Fruit fly (Drosophila melanogaster) whole organism, embryonic: Measurements from ENCODE around the gene CG43760.

ENCODE experiments used
- Atf-2 ChIP-seq: fragments of 200-800 bp; sonication (Bioruptor generic); optimal IDR thresholded peaks from 2 replicates; lab custom pipeline; 2016; ENCODE audit warnings: missing biosample characterization, missing genetic modification characterization
- Atf6 ChIP-seq: fragments of 200-800 bp; sonication (Bioruptor generic); IDR thresholded peaks from 2 replicates; pipeline ENCODE4 v1.3.6; 2022; ENCODE audit warnings: missing biosample characterization, missing genetic modification characterization
- Awh ChIP-seq: fragments of 200-800 bp; sonication (Bioruptor generic); IDR thresholded peaks from 2 replicates; pipeline ENCODE4, ENCODE4 v1.3.6; 2022; ENCODE audit warnings: missing biosample characterization, missing genetic modification characterization
- CG10147 ChIP-seq: fragments of 200-800 bp; sonication (Bioruptor generic); optimal IDR thresholded peaks from 2 replicates; lab custom pipeline; 2019; ENCODE audit warnings: missing biosample characterization, mild to moderate bottlenecking, missing genetic modification characterization, moderate library complexity
- CG10431 ChIP-seq: fragments of 200-800 bp; sonication (Bioruptor generic); optimal IDR thresholded peaks from 3 replicates; lab custom pipeline; 2018; ENCODE audit warnings: missing biosample characterization, mild to moderate bottlenecking, missing genetic modification characterization
- CG10565 ChIP-seq: fragments of 200-800 bp; sonication (Bioruptor generic); optimal IDR thresholded peaks from 3 replicates; lab custom pipeline; 2016; ENCODE audit warnings: missing biosample characterization, mild to moderate bottlenecking, missing genetic modification characterization
- CG11085 ChIP-seq: fragments of 200-800 bp; sonication (Bioruptor generic); IDR thresholded peaks from 2 replicates; pipeline ENCODE4 v1.3.6; 2022; ENCODE audit warnings: missing biosample characterization, missing genetic modification characterization
- CG13775 ChIP-seq: fragments of 200-800 bp; sonication (Bioruptor generic); optimal IDR thresholded peaks from 3 replicates; lab custom pipeline; 2017; ENCODE audit warnings: missing biosample characterization, mild to moderate bottlenecking, missing genetic modification characterization
- CG14050 ChIP-seq: fragments of 200-800 bp; sonication (Bioruptor generic); IDR thresholded peaks from 3 replicates; pipeline ENCODE4 v1.3.6; 2022; ENCODE audit warnings: missing biosample characterization, missing genetic modification characterization
- CG15479 ChIP-seq: fragments of 200-800 bp; sonication (Bioruptor generic); optimal IDR thresholded peaks from 3 replicates; lab custom pipeline; 2019; ENCODE audit warnings: missing biosample characterization, mild to moderate bottlenecking, missing genetic modification characterization, moderate library complexity
- CG16779 ChIP-seq: fragments of 200-800 bp; sonication (Bioruptor generic); IDR thresholded peaks from 2 replicates; pipeline ENCODE4 v1.3.6; 2022; ENCODE audit warnings: missing biosample characterization, missing genetic modification characterization
- CG2120 ChIP-seq: fragments of 200-800 bp; sonication (Bioruptor generic); optimal IDR thresholded peaks from 3 replicates; lab custom pipeline; 2016; ENCODE audit warnings: missing biosample characterization, missing genetic modification characterization
- CG2129 ChIP-seq: fragments of 200-800 bp; sonication (Bioruptor generic); IDR thresholded peaks from 2 replicates; pipeline ENCODE4 v1.3.6; 2022; ENCODE audit warnings: missing biosample characterization, missing genetic modification characterization; ENCODE audit not compliant: partially characterized antibody
- CG3163 ChIP-seq: fragments of 200-800 bp; sonication (Bioruptor generic); optimal IDR thresholded peaks from 3 replicates; lab custom pipeline; 2016; ENCODE audit warnings: missing biosample characterization, missing genetic modification characterization
- CG4282 ChIP-seq: fragments of 200-800 bp; sonication (Bioruptor generic); optimal IDR thresholded peaks from 2 replicates; lab custom pipeline; 2016; ENCODE audit warnings: missing biosample characterization, missing genetic modification characterization
- CG6654 ChIP-seq: fragments of 200-800 bp; sonication (Bioruptor generic); optimal IDR thresholded peaks from 2 replicates; lab custom pipeline; 2017; ENCODE audit warnings: missing biosample characterization, mild to moderate bottlenecking, missing genetic modification characterization
- CG6683 ChIP-seq: fragments of 200-800 bp; sonication (Bioruptor generic); optimal IDR thresholded peaks from 2 replicates; lab custom pipeline; 2017; ENCODE audit warnings: missing biosample characterization, mild to moderate bottlenecking, missing genetic modification characterization, missing genetic modification reagents
- CG8924 ChIP-seq: fragments of 200-800 bp; optimal IDR thresholded peaks from 3 replicates; lab custom pipeline; 2019; ENCODE audit warnings: missing biosample characterization, mild to moderate bottlenecking, missing genetic modification characterization, moderate library complexity
- CkIIα-i1 ChIP-seq: fragments of 200-800 bp; sonication (Bioruptor generic); IDR thresholded peaks from 2 replicates; pipeline ENCODE4 v1.3.6; 2022; ENCODE audit warnings: missing biosample characterization, missing genetic modification characterization
- Dip2 ChIP-seq: fragments of 200-800 bp; sonication (Bioruptor generic); IDR thresholded peaks from 2 replicates; pipeline ENCODE4 v1.3.6; 2022; ENCODE audit warnings: missing biosample characterization, missing genetic modification characterization
- Doc2 ChIP-seq: fragments of 200-800 bp; sonication (Bioruptor generic); IDR thresholded peaks from 2 replicates; pipeline ENCODE4 v1.3.6; 2022; ENCODE audit warnings: missing biosample characterization, missing genetic modification characterization
- Drgx ChIP-seq: fragments of 200-800 bp; sonication (Bioruptor generic); IDR thresholded peaks from 2 replicates; pipeline ENCODE4 v1.3.6; 2022; ENCODE audit warnings: missing biosample characterization, missing genetic modification characterization
- ERR ChIP-seq: fragments of 200-800 bp; sonication (Bioruptor generic); optimal IDR thresholded peaks from 2 replicates; lab custom pipeline; 2016; ENCODE audit warnings: missing biosample characterization, missing genetic modification characterization
- Eip74EF ChIP-seq, 2 experiments: fragments of 200-800 bp in 1 of 2; fragments of >200 bp in 1 of 2; sonication (Bioruptor generic) in 1 of 2; optimal IDR thresholded peaks; 2 replicates each; lab custom pipeline; 2017 to 2019; ENCODE audit warnings: missing biosample characterization in 2 of 2, missing genetic modification characterization in 2 of 2, mild to moderate bottlenecking in 1 of 2, moderate library complexity in 1 of 2
- Fer1 ChIP-seq: fragments of 200-800 bp; sonication (Bioruptor generic); optimal IDR thresholded peaks from 2 replicates; lab custom pipeline; 2017; ENCODE audit warnings: missing biosample characterization, mild to moderate bottlenecking, missing genetic modification characterization
- Fer2 ChIP-seq: fragments of 200-800 bp; sonication (Bioruptor generic); optimal IDR thresholded peaks from 2 replicates; lab custom pipeline; 2018; ENCODE audit warnings: missing biosample characterization, mild to moderate bottlenecking, missing genetic modification characterization, moderate library complexity
- HLHmδ ChIP-seq: fragments of 200-800 bp; sonication (Bioruptor generic); optimal IDR thresholded peaks from 2 replicates; lab custom pipeline; 2018; ENCODE audit warnings: missing biosample characterization, mild to moderate bottlenecking, missing genetic modification characterization, moderate library complexity
- Hmr ChIP-seq: fragments of 200-800 bp; sonication (Bioruptor generic); optimal IDR thresholded peaks from 3 replicates; lab custom pipeline; 2017; ENCODE audit warnings: mild to moderate bottlenecking, missing biosample characterization, missing genetic modification reagents, missing genetic modification characterization
- Hr78 ChIP-seq, 2 experiments: fragments of 200-800 bp in 1 of 2; fragments of >200 bp in 1 of 2; sonication (Bioruptor generic) in 1 of 2; optimal IDR thresholded peaks; 2 replicates each; lab custom pipeline; 2017 to 2019; ENCODE audit warnings: missing biosample characterization in 2 of 2, missing genetic modification characterization in 2 of 2, mild to moderate bottlenecking in 1 of 2, moderate library complexity in 1 of 2
- MESR4 ChIP-seq: fragments of 200-800 bp; sonication (Bioruptor generic); optimal IDR thresholded peaks from 2 replicates; lab custom pipeline; 2018; ENCODE audit warnings: missing biosample characterization, mild to moderate bottlenecking, missing genetic modification characterization, moderate library complexity
- Oli ChIP-seq: fragments of 200-800 bp; sonication (Bioruptor generic); optimal IDR thresholded peaks from 2 replicates; lab custom pipeline; 2018; ENCODE audit warnings: missing biosample characterization, mild to moderate bottlenecking, missing genetic modification characterization, moderate library complexity
- dpn ChIP-seq, 2 experiments: fragments of 200-800 bp; sonication (Bioruptor generic); optimal IDR thresholded peaks; 3 replicates each; lab custom pipeline; 2016; ENCODE audit warnings: missing biosample characterization in 2 of 2, missing genetic modification characterization in 2 of 2
- fd102C ChIP-seq: fragments of 200-800 bp; sonication (Bioruptor generic); optimal IDR thresholded peaks from 2 replicates; lab custom pipeline; 2018; ENCODE audit warnings: missing biosample characterization, mild to moderate bottlenecking, missing genetic modification characterization, moderate library complexity
- grau ChIP-seq: fragments of 200-800 bp; optimal IDR thresholded peaks from 3 replicates; lab custom pipeline; 2019; ENCODE audit warnings: missing biosample characterization, mild to moderate bottlenecking, missing genetic modification characterization, moderate library complexity
- insv ChIP-seq, 2 experiments: fragments of 200-800 bp; sonication (Bioruptor generic); optimal IDR thresholded peaks; 3 replicates each; lab custom pipeline; 2016 to 2018; ENCODE audit warnings: missing biosample characterization in 2 of 2, missing genetic modification characterization in 2 of 2
- jing ChIP-seq: fragments of 200-800 bp; sonication (Bioruptor generic); optimal IDR thresholded peaks from 2 replicates; lab custom pipeline; 2018; ENCODE audit warnings: missing biosample characterization, mild to moderate bottlenecking, missing genetic modification characterization
- kni ChIP-seq: fragments of 200-800 bp; sonication (Bioruptor generic); optimal IDR thresholded peaks from 3 replicates; lab custom pipeline; 2017; ENCODE audit warnings: mild to moderate bottlenecking, missing biosample characterization, missing genetic modification reagents, missing genetic modification characterization
- lmd ChIP-seq: fragments of 200-800 bp; sonication (Bioruptor generic); IDR thresholded peaks from 2 replicates; pipeline ENCODE4 v1.3.6; 2022; ENCODE audit warnings: missing biosample characterization, missing genetic modification characterization
- lola ChIP-seq, 3 experiments: fragments of >200 bp in 2 of 3; fragments of 200-800 bp in 1 of 3; sonication (Bioruptor generic) in 1 of 3; optimal IDR thresholded peaks; 2 replicates each; lab custom pipeline; 2017 to 2019; ENCODE audit warnings: missing biosample characterization in 3 of 3, missing genetic modification characterization in 3 of 3, mild to moderate bottlenecking in 1 of 3, moderate library complexity in 1 of 3
- lov ChIP-seq, 2 experiments: fragments of 200-800 bp in 1 of 2; fragments of >200 bp in 1 of 2; sonication (Bioruptor generic) in 1 of 2; IDR thresholded peaks in 1 of 2; optimal IDR thresholded peaks in 1 of 2; 2 replicates in 1 of 2; 3 replicates in 1 of 2; pipeline versions ENCODE4 v1.3.6 to Lab custom; 2017 to 2022; ENCODE audit warnings: missing biosample characterization in 1 of 2, missing genetic modification characterization in 1 of 2
- mirr ChIP-seq: fragments of 200-800 bp; sonication (Bioruptor generic); optimal IDR thresholded peaks from 3 replicates; lab custom pipeline; 2018; ENCODE audit warnings: missing biosample characterization, mild to moderate bottlenecking, missing genetic modification characterization
- mld ChIP-seq: fragments of 200-800 bp; sonication (Bioruptor generic); IDR thresholded peaks from 3 replicates; pipeline ENCODE4 v1.3.6; 2022; ENCODE audit warnings: missing biosample characterization, missing genetic modification characterization; ENCODE audit not compliant: partially characterized antibody
- org-1 ChIP-seq: fragments of 200-800 bp; sonication (Bioruptor generic); optimal IDR thresholded peaks from 2 replicates; lab custom pipeline; 2017; ENCODE audit warnings: missing biosample characterization, missing genetic modification characterization
- pb ChIP-seq: fragments of 200-800 bp; sonication (Bioruptor generic); optimal IDR thresholded peaks from 3 replicates; lab custom pipeline; 2016; ENCODE audit warnings: missing biosample characterization, missing genetic modification characterization
- phol ChIP-seq: fragments of 200-800 bp; sonication (Bioruptor generic); optimal IDR thresholded peaks from 3 replicates; lab custom pipeline; 2018; ENCODE audit warnings: missing biosample characterization, mild to moderate bottlenecking, missing genetic modification characterization, moderate library complexity
- slbo ChIP-seq: fragments of 200-800 bp; sonication (Bioruptor generic); IDR thresholded peaks from 2 replicates; pipeline ENCODE4 v1.3.6; 2022; ENCODE audit warnings: missing biosample characterization, missing genetic modification characterization
- sr ChIP-seq: fragments of 200-800 bp; sonication (Bioruptor generic); IDR thresholded peaks from 3 replicates; pipeline ENCODE4 v1.3.6; 2022; ENCODE audit warnings: missing biosample characterization, missing genetic modification characterization
- tup ChIP-seq: fragments of 200-800 bp; sonication (Bioruptor generic); optimal IDR thresholded peaks from 2 replicates; lab custom pipeline; 2016; ENCODE audit warnings: missing biosample characterization, mild to moderate bottlenecking, missing genetic modification characterization, moderate library complexity
- unc-4 ChIP-seq: fragments of 200-800 bp; sonication (Bioruptor generic); IDR thresholded peaks from 2 replicates; pipeline ENCODE4 v1.3.6; 2022; ENCODE audit warnings: missing biosample characterization, missing genetic modification characterization; ENCODE audit not compliant: partially characterized antibody
- zen2 ChIP-seq: fragments of 200-800 bp; sonication (Bioruptor generic); IDR thresholded peaks from 3 replicates; pipeline ENCODE4 v1.3.6; 2022; ENCODE audit warnings: missing biosample characterization, missing genetic modification characterization; ENCODE audit not compliant: partially characterized antibody

Gene CG43760

DNA sequence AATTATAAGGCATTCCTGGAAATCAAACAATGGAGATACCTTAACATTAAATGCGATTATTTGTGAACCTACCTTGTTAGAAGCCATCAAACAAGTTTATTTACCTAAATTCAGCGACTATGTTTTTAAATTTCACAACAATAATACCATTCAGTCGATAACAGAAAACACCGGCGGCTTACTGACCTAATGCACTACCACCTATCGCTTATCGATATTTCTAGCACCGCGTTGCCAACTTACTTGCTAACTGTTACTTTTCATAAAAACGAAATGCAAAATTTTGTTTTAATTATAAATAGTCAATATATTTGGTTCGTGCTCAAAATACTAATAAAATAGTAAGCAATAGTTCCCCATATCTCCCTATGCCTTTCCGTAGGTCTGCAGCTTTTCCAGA, 5.7 kb downstream of the CG43760 start, which contains the start of gene Ku80 (continued):
- TF ChIP-seq Hr78 (GFP tag; optimal IDR thresholded peaks at IDR 0.05; lab: Kevin White, UChicago), result no peak
- no peak for TF ChIP-seq CkIIα-i1 (GFP tag; lab: Robert Waterston, UW)
- no peak for TF ChIP-seq CG10565 (GFP tag; lab: Kevin White, UChicago)
- TF ChIP-seq CG4282, result no peak
- TF ChIP-seq unc-4, result peak; percentile 59; the same call in 1 of the 2 replicates
- TF ChIP-seq MESR4 (GFP tag; lab: Kevin White, UChicago), result no peak
- no peak for TF ChIP-seq tup
- peak; percentile 47; the same call in 1 of the 3 replicates for TF ChIP-seq zen2 (GFP tag; lab: Robert Waterston, UW)
- no peak for TF ChIP-seq grau (tag; lab: Kevin White, UChicago)
- no peak for TF ChIP-seq Awh
- no peak for TF ChIP-seq Fer2 (tag; lab: Kevin White, UChicago)
- TF ChIP-seq CG3163, result no peak
- TF ChIP-seq phol, result peak; percentile 22
- no peak for TF ChIP-seq HLHmδ (GFP tag; lab: Kevin White, UChicago)
- TF ChIP-seq fd102C (GFP tag; lab: Kevin White, UChicago), result no peak
- no peak for TF ChIP-seq Doc2 (GFP tag; lab: Robert Waterston, UW)
- TF ChIP-seq CG2120 (GFP tag; lab: Kevin White, UChicago), result no peak
- TF ChIP-seq Hmr (GFP tag; lab: Kevin White, UChicago), result no peak
- TF ChIP-seq kni, result no peak
- TF ChIP-seq lola (GFP tag; optimal IDR thresholded peaks at IDR 0.05; lab: Kevin White, UChicago), result no peak
- TF ChIP-seq CG16779 (GFP tag; lab: Robert Waterston, UW), result no peak
- TF ChIP-seq lmd (GFP tag; lab: Robert Waterston, UW), result no peak
- peak; percentile 54; the same call in 1 of the 3 replicates for TF ChIP-seq mld (GFP tag; lab: Robert Waterston, UW)
- no peak for TF ChIP-seq insv (GFP tag; optimal IDR thresholded peaks at IDR 0.05; lab: Kevin White, UChicago)
- TF ChIP-seq sr (GFP tag; lab: Robert Waterston, UW), result no peak
- TF ChIP-seq Fer1, result no peak
- no peak for TF ChIP-seq Atf6
- no peak for TF ChIP-seq CG8924 (tag; lab: Kevin White, UChicago)
- TF ChIP-seq ERR, result no peak
- no peak for TF ChIP-seq Eip74EF (GFP tag; optimal IDR thresholded peaks at IDR 0.05; lab: Kevin White, UChicago)
- TF ChIP-seq Dip2 (GFP tag; lab: Robert Waterston, UW), result no peak
- no peak for TF ChIP-seq CG11085
- TF ChIP-seq CG10147, result no peak
- no peak for TF ChIP-seq Drgx (GFP tag; lab: Robert Waterston, UW)
- no peak for TF ChIP-seq CG10431
- TF ChIP-seq dpn (GFP tag; optimal IDR thresholded peaks at IDR 0.05; lab: Kevin White, UChicago), result no peak
- no peak for TF ChIP-seq org-1
- TF ChIP-seq CG6683, result no peak
- no peak for TF ChIP-seq CG13775 (GFP tag; lab: Kevin White, UChicago)
- peak; percentile 24; the same call in 1 of the 2 replicates for TF ChIP-seq CG2129
- no peak for TF ChIP-seq slbo (GFP tag; lab: Robert Waterston, UW)
- no peak for TF ChIP-seq lov (optimal IDR thresholded peaks at IDR 0.05; lab: Kevin White, UChicago)
- no peak for TF ChIP-seq lov (GFP tag; IDR thresholded peaks at IDR 0.05; lab: Robert Waterston, UW)
- no peak for TF ChIP-seq CG14050
- TF ChIP-seq mirr (GFP tag; lab: Kevin White, UChicago), result no peak
- TF ChIP-seq Atf-2 (GFP tag; lab: Kevin White, UChicago), result no peak
- TF ChIP-seq Oli (tag; lab: Kevin White, UChicago), result no peak
- no peak for TF ChIP-seq CG15479
- TF ChIP-seq CG6654 (GFP tag; lab: Kevin White, UChicago), result no peak
- no peak for TF ChIP-seq pb
- no peak for TF ChIP-seq jing (GFP tag; lab: Kevin White, UChicago)
